Worm (Caenorhabditis elegans) whole organism, mixed stage, embryonic: ENCODE data around the gene dagl-2.
A peak's percentile ranks its signal among the peaks of the same experiment; 100 is the strongest.

Experiments
- M03D4.4 ChIP-seq: sonication (generic microtip); optimal IDR thresholded peaks from 2 replicates; lab custom pipeline; 2017; ENCODE audit warnings: mild to moderate bottlenecking, missing genetic modification characterization, missing compliant biosample characterization
- bed-3 ChIP-seq: fragments of 200-800 bp; sonication (Bioruptor generic); optimal IDR thresholded peaks from 3 replicates; lab custom pipeline; 2018; ENCODE audit warnings: mild to moderate bottlenecking, missing genetic modification characterization, moderate library complexity, missing compliant biosample characterization
- blmp-1 ChIP-seq: fragments of 150-350 bp; optimal IDR thresholded peaks from 2 replicates; lab custom pipeline; 2014; ENCODE audit warnings: missing biosample characterization, missing genetic modification characterization
- ceh-39 ChIP-seq: fragments of 150-350 bp; optimal IDR thresholded peaks from 2 replicates; lab custom pipeline; 2014; ENCODE audit warnings: missing biosample characterization, missing genetic modification characterization
- ceh-43 ChIP-seq: fragments of 200-800 bp; sonication (Bioruptor generic); optimal IDR thresholded peaks from 2 replicates; lab custom pipeline; 2018; ENCODE audit warnings: mild to moderate bottlenecking, missing genetic modification characterization, moderate library complexity, missing compliant biosample characterization
- ceh-83 ChIP-seq: fragments of 200-800 bp; sonication (Bioruptor generic); optimal IDR thresholded peaks from 2 replicates; lab custom pipeline; 2018; ENCODE audit warnings: mild to moderate bottlenecking, missing genetic modification characterization, missing compliant biosample characterization
- ces-1 ChIP-seq: fragments of 150-350 bp; optimal IDR thresholded peaks from 2 replicates; lab custom pipeline; 2014; ENCODE audit warnings: missing biosample characterization, missing genetic modification reagents, missing genetic modification characterization
- cnd-1 ChIP-seq: fragments of 200-800 bp; sonication (Bioruptor generic); optimal IDR thresholded peaks from 2 replicates; lab custom pipeline; 2018; ENCODE audit warnings: mild to moderate bottlenecking, missing genetic modification characterization, missing compliant biosample characterization
- drap-1 ChIP-seq: fragments of 200-800 bp; sonication (Bioruptor generic); optimal IDR thresholded peaks from 3 replicates; lab custom pipeline; 2018; ENCODE audit warnings: mild to moderate bottlenecking, missing genetic modification characterization, missing compliant biosample characterization
- elt-1 ChIP-seq: sonication (generic microtip); optimal IDR thresholded peaks from 2 replicates; lab custom pipeline; 2017; ENCODE audit warnings: missing genetic modification characterization, mild to moderate bottlenecking, missing compliant biosample characterization, antibody characterized with exemption, moderate library complexity, borderline replicate concordance; ENCODE audit not compliant: insufficient read depth
- elt-3 ChIP-seq: fragments of 150-350 bp; optimal IDR thresholded peaks from 2 replicates; lab custom pipeline; 2014; ENCODE audit warnings: missing biosample characterization, missing genetic modification characterization
- flh-1 ChIP-seq: fragments of 200-800 bp; sonication (Bioruptor generic); optimal IDR thresholded peaks from 2 replicates; lab custom pipeline; 2018; ENCODE audit warnings: mild to moderate bottlenecking, missing genetic modification characterization, moderate library complexity, missing compliant biosample characterization
- ham-2 ChIP-seq: fragments of 200-800 bp; sonication (Bioruptor generic); optimal IDR thresholded peaks from 2 replicates; lab custom pipeline; 2018; ENCODE audit warnings: mild to moderate bottlenecking, missing genetic modification characterization, missing compliant biosample characterization
- hlh-1 ChIP-seq: fragments of 150-350 bp; optimal IDR thresholded peaks from 2 replicates; lab custom pipeline; 2014; ENCODE audit warnings: missing biosample characterization, missing genetic modification reagents, missing genetic modification characterization
- lin-13 ChIP-seq: fragments of 150-350 bp; optimal IDR thresholded peaks from 2 replicates; lab custom pipeline; 2014; ENCODE audit warnings: missing biosample characterization, missing genetic modification characterization
- lin-32 ChIP-seq: fragments of 200-800 bp; sonication (Bioruptor generic); optimal IDR thresholded peaks from 2 replicates; lab custom pipeline; 2018; ENCODE audit warnings: mild to moderate bottlenecking, missing genetic modification characterization, missing compliant biosample characterization
- lsy-2 ChIP-seq: fragments of 150-350 bp; optimal IDR thresholded peaks from 2 replicates; lab custom pipeline; 2014; ENCODE audit warnings: missing biosample characterization, missing genetic modification characterization
- mab-5 ChIP-seq: fragments of 150-350 bp; optimal IDR thresholded peaks from 2 replicates; lab custom pipeline; 2014; ENCODE audit warnings: missing biosample characterization, missing genetic modification characterization
- mep-1 ChIP-seq: fragments of 150-350 bp; optimal IDR thresholded peaks from 2 replicates; lab custom pipeline; 2017; ENCODE audit warnings: missing biosample characterization, missing genetic modification reagents, missing genetic modification characterization, inconsistent platforms
- mls-2 ChIP-seq: sonication (generic microtip); optimal IDR thresholded peaks from 2 replicates; lab custom pipeline; 2016; ENCODE audit warnings: mild to moderate bottlenecking, missing genetic modification characterization, moderate library complexity, missing compliant biosample characterization
- nhr-12 ChIP-seq: fragments of 150-350 bp; optimal IDR thresholded peaks from 2 replicates; lab custom pipeline; 2014; ENCODE audit warnings: missing biosample characterization, missing genetic modification characterization
- nhr-2 ChIP-seq: fragments of 150-350 bp; optimal IDR thresholded peaks from 2 replicates; lab custom pipeline; 2014; ENCODE audit warnings: missing biosample characterization, missing genetic modification characterization
- nhr-237 ChIP-seq: fragments of 150-350 bp; optimal IDR thresholded peaks from 2 replicates; lab custom pipeline; 2014; ENCODE audit warnings: missing biosample characterization, missing genetic modification characterization
- nhr-28 ChIP-seq: fragments of 150-350 bp; optimal IDR thresholded peaks from 2 replicates; lab custom pipeline; 2014; ENCODE audit warnings: missing biosample characterization, missing genetic modification characterization
- nhr-76 ChIP-seq: sonication (generic microtip); optimal IDR thresholded peaks from 2 replicates; lab custom pipeline; 2017; ENCODE audit warnings: missing biosample characterization, missing genetic modification characterization
- pha-4 ChIP-seq: fragments of 150-350 bp; optimal IDR thresholded peaks from 2 replicates; lab custom pipeline; 2018; ENCODE audit warnings: missing biosample characterization, missing genetic modification reagents, missing genetic modification characterization
- sem-2 ChIP-seq: fragments of 200-800 bp; sonication (Bioruptor generic); optimal IDR thresholded peaks from 2 replicates; lab custom pipeline; 2018; ENCODE audit warnings: mild to moderate bottlenecking, missing genetic modification characterization, missing compliant biosample characterization
- snpc-4 ChIP-seq: fragments of 150-350 bp; optimal IDR thresholded peaks from 2 replicates; lab custom pipeline; 2014; ENCODE audit warnings: missing biosample characterization, missing genetic modification characterization
- sptf-1 ChIP-seq: sonication (generic microtip); optimal IDR thresholded peaks from 2 replicates; lab custom pipeline; 2017; ENCODE audit warnings: mild to moderate bottlenecking, missing genetic modification characterization, moderate library complexity, missing compliant biosample characterization
- tbx-8 ChIP-seq: fragments of 200-800 bp; sonication (Bioruptor generic); optimal IDR thresholded peaks from 2 replicates; lab custom pipeline; 2018; ENCODE audit warnings: mild to moderate bottlenecking, missing genetic modification characterization, moderate library complexity, missing compliant biosample characterization
- unc-120 ChIP-seq: sonication (generic microtip); optimal IDR thresholded peaks from 2 replicates; lab custom pipeline; 2017; ENCODE audit warnings: missing genetic modification characterization, missing compliant biosample characterization; ENCODE audit not compliant: poor library complexity, severe bottlenecking
- unc-39 ChIP-seq: fragments of 150-350 bp; optimal IDR thresholded peaks from 2 replicates; lab custom pipeline; 2014; ENCODE audit warnings: missing biosample characterization, missing genetic modification characterization
- unc-62 ChIP-seq: fragments of 150-350 bp; optimal IDR thresholded peaks from 2 replicates; lab custom pipeline; 2014; ENCODE audit warnings: missing biosample characterization, missing genetic modification reagents, missing genetic modification characterization
- zip-8 ChIP-seq: fragments of 150-350 bp; optimal IDR thresholded peaks from 2 replicates; lab custom pipeline; 2014; ENCODE audit warnings: missing biosample characterization, missing genetic modification characterization
- ztf-11 ChIP-seq: fragments of 150-350 bp; optimal IDR thresholded peaks from 2 replicates; lab custom pipeline; 2014; ENCODE audit warnings: missing biosample characterization, missing genetic modification characterization

The dagl-2 gene

DNA sequence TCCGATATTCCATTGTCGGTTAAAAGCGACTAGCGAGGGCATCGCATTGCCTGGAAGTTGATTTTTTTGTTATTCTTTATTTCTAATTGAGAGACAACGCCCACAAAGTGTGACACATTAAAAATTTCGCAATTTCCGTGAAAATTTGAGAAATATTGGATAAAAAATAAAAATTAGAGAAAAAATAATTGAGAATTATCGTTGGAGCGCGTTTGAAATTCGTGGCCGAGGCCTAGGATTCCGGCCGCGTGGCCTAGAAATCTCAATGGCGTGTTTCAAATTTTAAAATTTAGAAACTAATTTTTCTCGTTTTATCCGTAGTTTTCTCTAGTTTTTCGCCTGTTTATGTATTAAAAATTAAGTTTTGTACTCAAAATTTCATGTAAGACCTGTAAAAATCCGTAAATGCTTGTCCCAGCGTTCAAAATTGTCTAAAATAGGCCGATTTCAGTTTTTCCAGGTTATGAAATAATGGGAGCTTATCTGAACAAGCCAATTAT is at the start of gene dagl-2, which contains the start of gene ppm-1.G:
dagl-2 (minus strand) TSS at position 52 of the 500 bp plus-strand sequence.
ppm-1.G (plus strand) TSS at position 450 of the 500 bp plus-strand sequence.
- TF ChIP-seq M03D4.4 (tag; lab: Kevin White, UChicago) (no peak), nhr-12 (tag; lab: Kevin White, UChicago) (no peak), ztf-11 (tag; lab: Kevin White, UChicago) (no peak), nhr-237 (tag; lab: Kevin White, UChicago) (peak; percentile 67), ceh-43 (GFP tag; lab: Kevin White, UChicago) (no peak), lsy-2 (peak; percentile 76), drap-1 (GFP tag; lab: Kevin White, UChicago) (no peak), nhr-76 (tag; lab: Kevin White, UChicago) (no peak), elt-1 (tag; lab: Kevin White, UChicago) (no peak), mab-5 (tag; lab: Kevin White, UChicago) (no peak), elt-3 (tag; lab: Kevin White, UChicago) (no peak), blmp-1 (tag; lab: Kevin White, UChicago) (no peak), sptf-1 (tag; lab: Kevin White, UChicago) (no peak), mls-2 (peak; percentile 13), mep-1 (tag; lab: Kevin White, UChicago) (peak; percentile 59), tbx-8 (GFP tag; lab: Kevin White, UChicago) (no peak), bed-3 (GFP tag; lab: Kevin White, UChicago) (no peak), flh-1 (GFP tag; lab: Kevin White, UChicago) (no peak), snpc-4 (no peak), unc-120 (tag; lab: Kevin White, UChicago) (no peak), cnd-1 (no peak), ceh-39 (tag; lab: Kevin White, UChicago) (peak; percentile 24), zip-8 (tag; lab: Kevin White, UChicago) (no peak), unc-39 (tag; lab: Kevin White, UChicago) (no peak), pha-4 (peak; percentile 11), hlh-1 (tag; lab: Kevin White, UChicago) (no peak), nhr-2 (tag; lab: Kevin White, UChicago) (no peak), unc-62 (no peak), ces-1 (GFP tag; lab: Kevin White, UChicago) (peak; percentile 88), lin-13 (tag; lab: Kevin White, UChicago) (peak; percentile 12), lin-32 (GFP tag; lab: Kevin White, UChicago) (no peak), ceh-83 (GFP tag; lab: Kevin White, UChicago) (no peak), nhr-28 (no peak), ham-2 (GFP tag; lab: Kevin White, UChicago) (no peak), sem-2 (GFP tag; lab: Kevin White, UChicago) (no peak)
- TF ChIP-seq, all 35 proteins: peak for 8

ce11 chrIII:831961-832360 is 48.9 kb upstream of the dagl-2 start, which contains the start of gene ceeh-1:
Gene ceeh-1 (minus strand): TSS chrIII:832277.
- TF ChIP-seq ces-1 (GFP tag; lab: Kevin White, UChicago) (no peak), zip-8 (tag; lab: Kevin White, UChicago) (no peak), mls-2 (no peak), mep-1 (tag; lab: Kevin White, UChicago) (no peak), ztf-11 (tag; lab: Kevin White, UChicago) (no peak), lsy-2 (no peak), elt-1 (tag; lab: Kevin White, UChicago) (no peak), ceh-43 (GFP tag; lab: Kevin White, UChicago) (no peak), mab-5 (tag; lab: Kevin White, UChicago) (no peak)

DNA sequence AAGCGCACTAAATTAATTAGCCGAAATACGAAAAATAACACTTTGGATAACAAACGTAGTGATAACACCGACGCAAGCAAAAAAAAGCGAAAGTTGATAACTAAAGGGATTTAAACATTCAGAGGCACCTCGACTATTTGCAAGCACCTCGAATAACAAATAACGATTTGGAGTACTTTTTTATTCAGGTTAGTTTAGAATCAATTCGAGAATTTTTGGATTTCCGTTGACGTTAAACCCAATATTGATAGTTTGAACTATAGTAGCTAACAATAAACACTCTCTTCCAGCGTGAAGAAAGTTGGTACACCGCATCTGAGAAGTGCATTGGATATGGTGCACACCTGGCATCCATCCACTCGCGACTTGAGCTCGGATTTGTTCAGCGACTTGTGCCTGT is 42.2 kb upstream of the dagl-2 start:
- TF ChIP-seq ceh-39 (tag; lab: Kevin White, UChicago), result no peak
- TF ChIP-seq lsy-2, result no peak
- no peak for TF ChIP-seq lin-32 (GFP tag; lab: Kevin White, UChicago)
- no peak for TF ChIP-seq cnd-1
- TF ChIP-seq nhr-2 (tag; lab: Kevin White, UChicago), result no peak
- TF ChIP-seq blmp-1 (tag; lab: Kevin White, UChicago), result no peak
- TF ChIP-seq unc-62, result no peak
- no peak for TF ChIP-seq snpc-4
- TF ChIP-seq ces-1 (GFP tag; lab: Kevin White, UChicago), result no peak
- no peak for TF ChIP-seq ham-2 (GFP tag; lab: Kevin White, UChicago)
- TF ChIP-seq tbx-8 (GFP tag; lab: Kevin White, UChicago), result no peak
- no peak for TF ChIP-seq elt-1 (tag; lab: Kevin White, UChicago)
- TF ChIP-seq nhr-237 (tag; lab: Kevin White, UChicago), result no peak
- no peak for TF ChIP-seq flh-1 (GFP tag; lab: Kevin White, UChicago)
- TF ChIP-seq M03D4.4 (tag; lab: Kevin White, UChicago), result no peak
- no peak for TF ChIP-seq unc-120 (tag; lab: Kevin White, UChicago)
- no peak for TF ChIP-seq hlh-1 (tag; lab: Kevin White, UChicago)
- TF ChIP-seq, all 35 proteins: peak for 0
